Fruit fly (Drosophila melanogaster) ovary, adult (tissue): Measurements from ENCODE around the gene CG34057.

Experiments
- CG17801 ChIP-seq: fragments of 200-800 bp; optimal IDR thresholded peaks from 2 replicates; lab custom pipeline; 2019; ENCODE audit warnings: missing biosample characterization, mild to moderate bottlenecking, missing genetic modification characterization, moderate library complexity; ENCODE audit not compliant: partially characterized antibody

The CG34057 gene

dm6 chr3L:904991-905745 is 8.0 kb downstream of the CG34057 start:
- TF ChIP-seq CG17801 (GFP tag; lab: Kevin White, UChicago): no peak

dm6 chr3L:907673-908323 is 10.6 kb downstream of the CG34057 start:
- TF ChIP-seq CG17801 (GFP tag; lab: Kevin White, UChicago): no peak

- no peak for TF ChIP-seq CG17801 (GFP tag; lab: Kevin White, UChicago)
Measured at dm6 chr3L:908508-909162, 11.5 kb downstream of the CG34057 start, which contains the start of gene nerfin-1. TSS of gene nerfin-1 (plus strand) at chr3L:909112.

- no peak for TF ChIP-seq CG17801 (GFP tag; lab: Kevin White, UChicago)
Measured at dm6 chr3L:912406-913369, 15.5 kb downstream of the CG34057 start.

dm6 chr3L:913682-914081 is 16.5 kb downstream of the CG34057 start, which contains the start of gene Glut1:
TSS of gene Glut1 (plus strand) at chr3L:914074.
- no peak for TF ChIP-seq CG17801 (GFP tag; lab: Kevin White, UChicago)

dm6 chr3L:914852-915251 is 17.7 kb downstream of the CG34057 start:
- TF ChIP-seq CG17801 (GFP tag; lab: Kevin White, UChicago): no peak

dm6 chr3L:917225-917624 is 20.0 kb downstream of the CG34057 start:
- no peak for TF ChIP-seq CG17801 (GFP tag; lab: Kevin White, UChicago)
